Worm (Caenorhabditis elegans) whole organism, L1 larva: Measurements from ENCODE around the gene C47E8.11.
A peak's percentile ranks its signal among the peaks of the same experiment; 100 is the strongest.

Source experiments
- C04F5.9 ChIP-seq: sonication (generic microtip); optimal IDR thresholded peaks from 2 replicates; lab custom pipeline; 2016; ENCODE audit warnings: missing genetic modification characterization, missing compliant biosample characterization
- C16A3.4 ChIP-seq: fragments of 150-350 bp; optimal IDR thresholded peaks from 2 replicates; lab custom pipeline; 2014; ENCODE audit warnings: missing biosample characterization, missing genetic modification characterization
- C34B4.2 ChIP-seq: sonication (generic microtip); optimal IDR thresholded peaks from 2 replicates; lab custom pipeline; 2017; ENCODE audit warnings: mild to moderate bottlenecking, missing genetic modification characterization, missing compliant biosample characterization
- aha-1 ChIP-seq: fragments of 150-350 bp; optimal IDR thresholded peaks from 2 replicates; lab custom pipeline; 2014; ENCODE audit warnings: missing biosample characterization, missing genetic modification characterization
- ama-1 ChIP-seq: fragments of 150-350 bp; optimal IDR thresholded peaks from 2 replicates; lab custom pipeline; 2014
- blmp-1 ChIP-seq: fragments of 150-350 bp; optimal IDR thresholded peaks from 2 replicates; lab custom pipeline; 2014; ENCODE audit warnings: missing biosample characterization, missing genetic modification characterization
- ceh-63 ChIP-seq: fragments of 200-800 bp; sonication (Bioruptor generic); optimal IDR thresholded peaks from 2 replicates; lab custom pipeline; 2018; ENCODE audit warnings: mild to moderate bottlenecking, missing genetic modification characterization, missing compliant biosample characterization
- dsc-1 ChIP-seq: sonication (generic microtip); optimal IDR thresholded peaks from 2 replicates; lab custom pipeline; 2016; ENCODE audit warnings: mild to moderate bottlenecking, missing genetic modification characterization, missing compliant biosample characterization
- efl-1 ChIP-seq, 4 experiments: fragments of 150-350 bp; optimal IDR thresholded peaks in 3 of 4; peaks in 1 of 4; 1 replicate in 1 of 4; 2 replicates in 3 of 4; lab custom pipeline; 2014; ENCODE audit warnings: missing biosample characterization in 2 of 4, missing genetic modification characterization in 2 of 4, missing genetic modification reagents in 2 of 4
- egl-13 ChIP-seq: sonication (generic microtip); optimal IDR thresholded peaks from 2 replicates; lab custom pipeline; 2016; ENCODE audit warnings: missing genotype, missing genetic modification reagents, missing genetic modification characterization, missing compliant biosample characterization
- elt-2 ChIP-seq: sonication (generic microtip); optimal IDR thresholded peaks from 2 replicates; lab custom pipeline; 2016; ENCODE audit warnings: missing genetic modification characterization, mild to moderate bottlenecking, inconsistent platforms, missing compliant biosample characterization, missing genetic modification reagents
- elt-3 ChIP-seq, 6 experiments: fragments of 150-350 bp in 1 of 6; sonication (generic microtip); optimal IDR thresholded peaks; 2 replicates each; lab custom pipeline; 2017 to 2018; ENCODE audit warnings: missing biosample characterization in 6 of 6, missing genetic modification characterization in 6 of 6, inconsistent platforms in 1 of 6
- fkh-8 ChIP-seq: sonication (generic microtip); optimal IDR thresholded peaks from 2 replicates; lab custom pipeline; 2016; ENCODE audit warnings: mild to moderate bottlenecking, missing genetic modification characterization, missing compliant biosample characterization
- grh-1 ChIP-seq: fragments of 200-800 bp; sonication (Bioruptor generic); IDR thresholded peaks from 2 replicates; pipeline ENCODE4 v1.3.6; 2022; ENCODE audit warnings: missing genetic modification reagents, missing genetic modification characterization, missing compliant biosample characterization
- hlh-17 ChIP-seq: fragments of 200-800 bp; sonication (Bioruptor generic); optimal IDR thresholded peaks from 2 replicates; lab custom pipeline; 2018; ENCODE audit warnings: missing genetic modification characterization, mild to moderate bottlenecking, missing compliant biosample characterization, moderate library complexity, borderline replicate concordance
- hpl-2 ChIP-seq: fragments of 150-350 bp; optimal IDR thresholded peaks from 2 replicates; lab custom pipeline; 2014; ENCODE audit warnings: missing biosample characterization, missing genetic modification reagents, missing genetic modification characterization
- irx-1 ChIP-seq: sonication (generic microtip); optimal IDR thresholded peaks from 2 replicates; lab custom pipeline; 2016; ENCODE audit warnings: missing genetic modification characterization, missing compliant biosample characterization
- lin-13 ChIP-seq: fragments of 150-350 bp; optimal IDR thresholded peaks from 2 replicates; lab custom pipeline; 2014; ENCODE audit warnings: missing biosample characterization, missing genetic modification reagents, missing genetic modification characterization
- lin-14 ChIP-seq: fragments of 200-800 bp; sonication (Bioruptor generic); optimal IDR thresholded peaks from 2 replicates; lab custom pipeline; 2018; ENCODE audit warnings: mild to moderate bottlenecking, missing genetic modification characterization, moderate library complexity, missing compliant biosample characterization
- lin-35 ChIP-seq, 2 experiments: fragments of 150-350 bp; optimal IDR thresholded peaks; 2 replicates each; lab custom pipeline; 2014; ENCODE audit warnings: missing biosample characterization in 2 of 2, missing genetic modification characterization in 2 of 2, missing genetic modification reagents in 2 of 2
- lsy-2 ChIP-seq, 2 experiments: fragments of 150-350 bp; optimal IDR thresholded peaks; 2 replicates each; lab custom pipeline; 2014; ENCODE audit warnings: missing biosample characterization in 2 of 2, missing genetic modification characterization in 2 of 2
- mef-2 ChIP-seq: fragments of 150-350 bp; optimal IDR thresholded peaks from 2 replicates; lab custom pipeline; 2014; ENCODE audit warnings: missing biosample characterization, missing genetic modification characterization
- nhr-12 ChIP-seq: sonication (generic microtip); optimal IDR thresholded peaks from 2 replicates; lab custom pipeline; 2017; ENCODE audit warnings: missing biosample characterization, missing genetic modification characterization
- nhr-237 ChIP-seq: fragments of 150-350 bp; optimal IDR thresholded peaks from 2 replicates; lab custom pipeline; 2014; ENCODE audit warnings: missing biosample characterization, missing genetic modification characterization
- nhr-47 ChIP-seq: sonication (generic microtip); optimal IDR thresholded peaks from 2 replicates; lab custom pipeline; 2016; ENCODE audit warnings: mild to moderate bottlenecking, missing genetic modification characterization, moderate library complexity, missing compliant biosample characterization
- nhr-71 ChIP-seq: sonication (generic microtip); optimal IDR thresholded peaks from 2 replicates; lab custom pipeline; 2016; ENCODE audit warnings: mild to moderate bottlenecking, missing genetic modification characterization, moderate library complexity, missing compliant biosample characterization
- nhr-84 ChIP-seq: sonication (generic microtip); optimal IDR thresholded peaks from 2 replicates; lab custom pipeline; 2017; ENCODE audit warnings: missing biosample characterization, missing genetic modification characterization
- nhr-85 ChIP-seq: sonication (generic microtip); peaks from one replicate; lab custom pipeline; 2016; ENCODE audit warnings: missing genetic modification characterization, inconsistent platforms, missing compliant biosample characterization
- pag-3 ChIP-seq: sonication (generic microtip); optimal IDR thresholded peaks from 2 replicates; lab custom pipeline; 2017; ENCODE audit warnings: missing genetic modification characterization, mild to moderate bottlenecking, missing compliant biosample characterization, antibody characterized with exemption, borderline replicate concordance; ENCODE audit not compliant: insufficient read depth
- pax-3 ChIP-seq: fragments of 200-800 bp; sonication (Bioruptor generic); optimal IDR thresholded peaks from 2 replicates; lab custom pipeline; 2018; ENCODE audit warnings: mild to moderate bottlenecking, missing genetic modification characterization, moderate library complexity, missing compliant biosample characterization
- rnt-1 ChIP-seq: sonication (generic microtip); optimal IDR thresholded peaks from 2 replicates; lab custom pipeline; 2016; ENCODE audit warnings: mild to moderate bottlenecking, missing genetic modification characterization, moderate library complexity, missing compliant biosample characterization
- skn-1 ChIP-seq: fragments of 150-350 bp; optimal IDR thresholded peaks from 2 replicates; lab custom pipeline; 2014; ENCODE audit warnings: missing biosample characterization, missing genetic modification characterization
- snu-23 ChIP-seq: sonication (generic microtip); optimal IDR thresholded peaks from 2 replicates; lab custom pipeline; 2016; ENCODE audit warnings: missing genetic modification characterization, missing compliant biosample characterization
- sox-4 ChIP-seq: sonication (generic microtip); optimal IDR thresholded peaks from 2 replicates; lab custom pipeline; 2016; ENCODE audit warnings: missing genetic modification characterization, missing compliant biosample characterization
- sptf-1 ChIP-seq: fragments of 150-350 bp; optimal IDR thresholded peaks from 2 replicates; lab custom pipeline; 2014; ENCODE audit warnings: missing biosample characterization, missing genetic modification characterization
- swsn-7 ChIP-seq: sonication (generic microtip); optimal IDR thresholded peaks from 2 replicates; lab custom pipeline; 2016; ENCODE audit warnings: missing genetic modification characterization, missing compliant biosample characterization
- tbx-2 ChIP-seq: sonication (generic microtip); optimal IDR thresholded peaks from 2 replicates; lab custom pipeline; 2016; ENCODE audit warnings: missing genetic modification characterization, missing compliant biosample characterization
- tlp-1 ChIP-seq: fragments of 150-350 bp; optimal IDR thresholded peaks from 2 replicates; lab custom pipeline; 2014; ENCODE audit warnings: missing biosample characterization, missing genetic modification characterization
- unc-30 ChIP-seq: sonication (generic microtip); optimal IDR thresholded peaks from 2 replicates; lab custom pipeline; 2017; ENCODE audit warnings: missing biosample characterization, missing genetic modification characterization
- unc-98 ChIP-seq: fragments of 200-800 bp; sonication (Bioruptor generic); IDR thresholded peaks from 2 replicates; pipeline ENCODE4 v1.3.6; 2022; ENCODE audit warnings: missing genetic modification characterization, missing compliant biosample characterization
- xbp-1 ChIP-seq: sonication (generic microtip); optimal IDR thresholded peaks from 2 replicates; lab custom pipeline; 2016; ENCODE audit warnings: missing genetic modification characterization, missing compliant biosample characterization
- ztf-11 ChIP-seq, 2 experiments: sonication (generic microtip); optimal IDR thresholded peaks; 2 replicates each; lab custom pipeline; 2016 to 2017; ENCODE audit warnings: missing genetic modification characterization in 2 of 2, missing biosample characterization in 1 of 2, missing compliant biosample characterization in 1 of 2

C47E8.11 gene

ce11 chrV:14687106-14687964, 1.1 kb upstream of the C47E8.11 start:
- TF ChIP-seq efl-1 (optimal IDR thresholded peaks at IDR 0.05; lab: Kevin White, UChicago) (no peak), efl-1 (GFP tag; optimal IDR thresholded peaks at IDR 0.05 in 1 of 2; lab: Kevin White, UChicago) (peak in 1 of 2 experiments; percentile 78), unc-30 (no peak), rnt-1 (tag; lab: Kevin White, UChicago) (peak; percentile 1), ama-1 (peak; percentile 68), aha-1 (tag; lab: Kevin White, UChicago) (no peak), nhr-85 (tag; lab: Kevin White, UChicago) (peak; percentile 62), ztf-11 (tag; optimal IDR thresholded peaks at IDR 0.05; lab: Kevin White, UChicago) (peak in 1 of 2 experiments; percentile 7), skn-1 (tag; lab: Kevin White, UChicago) (peak; percentile 21), nhr-84 (no peak)

DNA sequence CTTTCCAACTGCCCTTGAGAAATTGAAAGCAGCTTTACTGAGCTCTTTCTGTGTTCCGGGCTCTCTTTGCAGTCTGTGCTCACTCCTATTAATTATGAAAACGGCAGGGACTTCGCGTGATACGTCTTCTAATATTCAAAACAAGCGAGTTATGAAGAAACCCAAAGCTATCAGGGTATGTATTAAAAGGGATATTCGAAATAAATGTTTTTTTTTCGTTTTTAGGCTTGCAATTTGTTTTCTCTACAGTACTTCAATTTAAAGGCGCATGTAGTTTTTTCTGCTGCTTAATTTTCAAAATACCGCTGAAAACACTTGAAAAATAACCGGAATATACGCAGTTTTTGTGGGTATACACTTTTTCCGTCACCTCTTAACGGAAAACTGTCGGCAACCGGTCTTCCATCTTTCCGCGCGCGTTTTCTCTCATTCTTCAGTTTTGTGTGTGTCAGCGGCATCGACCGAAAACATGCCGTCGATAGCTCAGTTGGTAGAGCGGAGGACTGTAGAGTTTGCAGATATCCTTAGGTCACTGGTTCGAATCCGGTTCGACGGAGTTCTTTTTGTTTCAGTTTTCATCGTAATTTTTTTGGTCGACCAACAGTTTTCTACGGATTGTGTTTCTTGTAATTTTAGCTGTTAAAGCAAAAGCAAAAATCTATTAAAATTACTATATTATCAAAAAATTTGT, 789 bp downstream of the C47E8.11 start, which contains the start of gene gasr-8:
Gene gasr-8 (plus strand): TSS at position 51 of the 691 bp plus-strand sequence.
- TF ChIP-seq mef-2 (tag; lab: Kevin White, UChicago) (no peak), C16A3.4 (tag; lab: Kevin White, UChicago) (no peak), fkh-8 (tag; lab: Kevin White, UChicago) (peak; percentile 54), lsy-2 (tag; optimal IDR thresholded peaks at IDR 0.05; lab: Kevin White, UChicago) (no peak), tbx-2 (tag; lab: Kevin White, UChicago) (no peak), hpl-2 (GFP tag; lab: Kevin White, UChicago) (no peak), C04F5.9 (tag; lab: Kevin White, UChicago) (no peak), elt-3 (tag; optimal IDR thresholded peaks at IDR 0.05; lab: Kevin White, UChicago) (no peak), skn-1 (tag; lab: Kevin White, UChicago) (no peak), lin-13 (no peak), sox-4 (no peak), lin-35 (GFP tag; optimal IDR thresholded peaks at IDR 0.05; lab: Kevin White, UChicago) (peak in 1 of 2 experiments; percentile 16), hlh-17 (GFP tag; lab: Kevin White, UChicago) (no peak), nhr-12 (tag; lab: Kevin White, UChicago) (no peak), snu-23 (no peak), aha-1 (tag; lab: Kevin White, UChicago) (no peak), pag-3 (tag; lab: Kevin White, UChicago) (no peak), tlp-1 (tag; lab: Kevin White, UChicago) (no peak), nhr-237 (tag; lab: Kevin White, UChicago) (no peak), pax-3 (no peak), dsc-1 (tag; lab: Kevin White, UChicago) (no peak), efl-1 (optimal IDR thresholded peaks at IDR 0.05; lab: Kevin White, UChicago) (no peak), efl-1 (GFP tag; optimal IDR thresholded peaks at IDR 0.05 in 1 of 2; lab: Kevin White, UChicago) (peak in 1 of 2 experiments; percentile 41), ceh-63 (no peak), C34B4.2 (tag; lab: Kevin White, UChicago) (no peak), elt-2 (tag; lab: Kevin White, UChicago) (no peak), nhr-85 (tag; lab: Kevin White, UChicago) (peak; percentile 20), irx-1 (no peak)
- TF ChIP-seq, all 84 proteins: peak for 4

ce11 chrV:14695713-14696112, 7.3 kb downstream of the C47E8.11 start:
- no peak for TF ChIP-seq grh-1 (GFP tag; lab: Robert Waterston, UW)
- TF ChIP-seq unc-98 (GFP tag; lab: Robert Waterston, UW): no peak
- no peak for TF ChIP-seq lin-14 (GFP tag; lab: Kevin White, UChicago)
- TF ChIP-seq rnt-1 (tag; lab: Kevin White, UChicago): peak; percentile 22
- TF ChIP-seq sptf-1 (tag; lab: Kevin White, UChicago): no peak
- TF ChIP-seq hpl-2 (GFP tag; lab: Kevin White, UChicago): no peak
- no peak for TF ChIP-seq nhr-47 (tag; lab: Kevin White, UChicago)
- TF ChIP-seq xbp-1 (tag; lab: Kevin White, UChicago): no peak
- no peak for TF ChIP-seq nhr-85 (tag; lab: Kevin White, UChicago)
- TF ChIP-seq elt-2 (tag; lab: Kevin White, UChicago): no peak
- no peak for TF ChIP-seq pax-3
- TF ChIP-seq egl-13: no peak
- TF ChIP-seq nhr-71: no peak
- TF ChIP-seq blmp-1 (tag; lab: Kevin White, UChicago): no peak
- no peak for TF ChIP-seq swsn-7 (tag; lab: Kevin White, UChicago)
- peak; percentile 71 for TF ChIP-seq pag-3 (tag; lab: Kevin White, UChicago)
- TF ChIP-seq, all 84 proteins: peak for 2
